Worm (Caenorhabditis elegans) whole organism, early embryonic: Measurements from ENCODE around the gene Y22D7AR.3.

Source experiments
- B0310.2 ChIP-seq: sonication (generic microtip); optimal IDR thresholded peaks from 2 replicates; lab custom pipeline; 2016; ENCODE audit warnings: mild to moderate bottlenecking, missing genetic modification characterization, missing compliant biosample characterization
- F13C5.2 ChIP-seq: sonication (generic microtip); optimal IDR thresholded peaks from 2 replicates; lab custom pipeline; 2017; ENCODE audit warnings: mild to moderate bottlenecking, missing genetic modification characterization, inconsistent platforms, missing compliant biosample characterization
- ama-1 ChIP-seq: fragments of 150-350 bp; optimal IDR thresholded peaks from 2 replicates; lab custom pipeline; 2014
- ceh-13 ChIP-seq: fragments of 200-800 bp; sonication (Bioruptor generic); optimal IDR thresholded peaks from 2 replicates; lab custom pipeline; 2018; ENCODE audit warnings: mild to moderate bottlenecking, missing genetic modification characterization, missing compliant biosample characterization
- ceh-36 ChIP-seq: sonication (generic microtip); optimal IDR thresholded peaks from 2 replicates; lab custom pipeline; 2016; ENCODE audit warnings: missing genetic modification characterization, inconsistent platforms, missing compliant biosample characterization
- ets-7 ChIP-seq: sonication (generic microtip); optimal IDR thresholded peaks from 2 replicates; lab custom pipeline; 2016; ENCODE audit warnings: missing genotype, missing genetic modification characterization, missing compliant biosample characterization
- flt-1 ChIP-seq: fragments of 200-800 bp; sonication (Bioruptor generic); IDR thresholded peaks from 2 replicates; pipeline ENCODE4 v1.3.6; 2022; ENCODE audit warnings: missing genetic modification characterization, missing compliant biosample characterization
- hmbx-1 ChIP-seq: sonication (generic microtip); optimal IDR thresholded peaks from 2 replicates; lab custom pipeline; 2016; ENCODE audit warnings: mild to moderate bottlenecking, missing genetic modification characterization, missing compliant biosample characterization
- hnd-1 ChIP-seq: sonication (generic microtip); optimal IDR thresholded peaks from 2 replicates; lab custom pipeline; 2016; ENCODE audit warnings: missing genetic modification characterization, missing compliant biosample characterization
- pes-1 ChIP-seq: fragments of 200-800 bp; sonication (Bioruptor generic); IDR thresholded peaks from 2 replicates; pipeline ENCODE4 v1.3.6; 2022; ENCODE audit warnings: missing genetic modification reagents, missing genetic modification characterization, missing compliant biosample characterization
- sea-1 ChIP-seq: fragments of 200-800 bp; sonication (Bioruptor generic); conservative IDR thresholded peaks from 2 replicates; pipeline ENCODE4 v1.3.6; 2022; ENCODE audit warnings: missing genetic modification characterization, missing compliant biosample characterization
- tbx-11 ChIP-seq: fragments of 200-800 bp; sonication (Bioruptor generic); IDR thresholded peaks from 2 replicates; pipeline ENCODE4 v1.3.6; 2022; ENCODE audit warnings: missing genetic modification characterization, missing compliant biosample characterization
- tbx-37 ChIP-seq: fragments of 200-800 bp; sonication (Bioruptor generic); conservative IDR thresholded peaks from 2 replicates; pipeline ENCODE4 v1.3.6; 2022; ENCODE audit warnings: missing genetic modification reagents, missing genetic modification characterization, missing compliant biosample characterization
- tra-4 ChIP-seq: sonication (generic microtip); optimal IDR thresholded peaks from 2 replicates; lab custom pipeline; 2017; ENCODE audit warnings: missing genetic modification characterization, missing compliant biosample characterization

ce11 chrIII:1616245-1617026, 49.2 kb downstream of the Y22D7AR.3 start:
- no peak for TF ChIP-seq ceh-36 (tag; lab: Kevin White, UChicago)
- TF ChIP-seq hnd-1 (tag; lab: Kevin White, UChicago): no peak
- TF ChIP-seq tbx-11: no peak
- no peak for TF ChIP-seq tra-4 (tag; lab: Kevin White, UChicago)
- no peak for TF ChIP-seq ama-1
- TF ChIP-seq tbx-37 (GFP tag; lab: Robert Waterston, UW): no peak
- no peak for TF ChIP-seq F13C5.2 (tag; lab: Kevin White, UChicago)
- 0 out of 2 replicates have a peak, but pooled peaks have one; percentile 38 for TF ChIP-seq sea-1 (GFP tag; lab: Robert Waterston, UW)
- no peak for TF ChIP-seq pes-1 (GFP tag; lab: Robert Waterston, UW)
- peak; percentile 44 for TF ChIP-seq B0310.2 (tag; lab: Kevin White, UChicago)
- TF ChIP-seq ets-7 (tag; lab: Kevin White, UChicago): no peak
- no peak for TF ChIP-seq flt-1 (GFP tag; lab: Robert Waterston, UW)
- TF ChIP-seq hmbx-1 (tag; lab: Kevin White, UChicago): no peak
- TF ChIP-seq ceh-13: no peak
